Worm (Caenorhabditis elegans) whole organism, young adult: ENCODE results near the gene idpp-11.

Experiments
- D2030.7 ChIP-seq: fragments of 200-800 bp; sonication (Bioruptor generic); IDR thresholded peaks from 2 replicates; pipeline ENCODE4 v1.3.6; 2022; ENCODE audit warnings: missing genetic modification reagents, missing genetic modification characterization, missing compliant biosample characterization
- Y79H2A.3 ChIP-seq: fragments of 200-800 bp; sonication (Bioruptor generic); conservative IDR thresholded peaks from 2 replicates; pipeline ENCODE4 v1.3.6; 2022; ENCODE audit warnings: missing genetic modification reagents, missing genetic modification characterization, missing compliant biosample characterization
- ceh-40 ChIP-seq: fragments of 200-800 bp; sonication (Bioruptor generic); IDR thresholded peaks from 2 replicates; pipeline ENCODE4 v1.3.6; 2022; ENCODE audit warnings: missing genetic modification characterization, missing compliant biosample characterization
- rcor-1 ChIP-seq: fragments of 200-800 bp; sonication (Bioruptor generic); IDR thresholded peaks from 2 replicates; pipeline ENCODE4 v1.3.6; 2022; ENCODE audit warnings: missing genetic modification reagents, missing genetic modification characterization, missing compliant biosample characterization
- unc-62 ChIP-seq: fragments of 150-350 bp; optimal IDR thresholded peaks from 2 replicates; lab custom pipeline; 2014; ENCODE audit warnings: missing biosample characterization, missing genetic modification reagents, missing genetic modification characterization

ce11 chrX:7873350-7873749 is 31.0 kb downstream of the idpp-11 start:
- TF ChIP-seq rcor-1 (GFP tag; lab: Robert Waterston, UW): no peak
- TF ChIP-seq Y79H2A.3 (GFP tag; lab: Robert Waterston, UW): no peak
- TF ChIP-seq unc-62: no peak
- no peak for TF ChIP-seq D2030.7
- no peak for TF ChIP-seq ceh-40 (GFP tag; lab: Robert Waterston, UW)
